Fruit fly (Drosophila melanogaster): ENCODE results near the gene Naglu.

The Naglu gene

dm6 chr2L:8437176-8437575 is 25.5 kb upstream of the Naglu start, which contains the start of the genes D12 and Chrac-14 (continued):
- TF ChIP-seq CG4424 (GFP tag; optimal IDR thresholded peaks at IDR 0.05), result no peak
- TF ChIP-seq CG9932 (GFP tag; IDR thresholded peaks at IDR 0.05), result peak; percentile 39; the same call in 1 of the 2 replicates
- no peak for TF ChIP-seq CG32767 (GFP tag; IDR thresholded peaks at IDR 0.05)
- peak; percentile 11 for TF ChIP-seq luna (GFP tag; optimal IDR thresholded peaks at IDR 0.05)
- TF ChIP-seq ewg (GFP tag; optimal IDR thresholded peaks at IDR 0.05), result peak; percentile 37
- no peak for TF ChIP-seq CG3281 (GFP tag; optimal IDR thresholded peaks at IDR 0.05)
- TF ChIP-seq phol (tag; optimal IDR thresholded peaks at IDR 0.05), result no peak
- TF ChIP-seq Drgx (GFP tag; IDR thresholded peaks at IDR 0.05), result no peak
- no peak; the same call in 2 of the 3 replicates for TF ChIP-seq B-H1 (GFP tag; IDR thresholded peaks at IDR 0.05)
- no peak for TF ChIP-seq CG17359 (tag; optimal IDR thresholded peaks at IDR 0.05)
- TF ChIP-seq CG2202 (tag; optimal IDR thresholded peaks at IDR 0.05), result no peak
- TF ChIP-seq tio (GFP tag; optimal IDR thresholded peaks at IDR 0.05), result no peak
- TF ChIP-seq pnt (GFP tag; optimal IDR thresholded peaks at IDR 0.05), result no peak
- TF ChIP-seq CTCF (GFP tag; optimal IDR thresholded peaks at IDR 0.05), result no peak
- no peak for TF ChIP-seq CG16815 (GFP tag; optimal IDR thresholded peaks at IDR 0.05)
- no peak for TF ChIP-seq Atf6 (GFP tag; IDR thresholded peaks at IDR 0.05)
- TF ChIP-seq gcm (GFP tag; optimal IDR thresholded peaks at IDR 0.05), result no peak
- no peak for TF ChIP-seq eyg (GFP tag; optimal IDR thresholded peaks at IDR 0.05)
- TF ChIP-seq sima (GFP tag; optimal IDR thresholded peaks at IDR 0.05), result no peak
- TF ChIP-seq Oli (tag; optimal IDR thresholded peaks at IDR 0.05), result no peak
- TF ChIP-seq bigmax (GFP tag; optimal IDR thresholded peaks at IDR 0.05), result no peak
- no peak for TF ChIP-seq CG11723 (GFP tag; optimal IDR thresholded peaks at IDR 0.05)
- TF ChIP-seq CG11696 (GFP tag; IDR thresholded peaks at IDR 0.05), result no peak
- TF ChIP-seq MESR4 (GFP tag; optimal IDR thresholded peaks at IDR 0.05), result peak; percentile 42
- no peak for TF ChIP-seq Spps (tag; optimal IDR thresholded peaks at IDR 0.05)
- TF ChIP-seq Lhr (GFP tag; optimal IDR thresholded peaks at IDR 0.05), result no peak
- TF ChIP-seq shn (GFP tag; optimal IDR thresholded peaks at IDR 0.05), result no peak
- TF ChIP-seq Fer3 (tag; optimal IDR thresholded peaks at IDR 0.05), result no peak
- peak; percentile 8 for TF ChIP-seq psq (GFP tag; optimal IDR thresholded peaks at IDR 0.05)
- TF ChIP-seq slp2 (GFP tag; optimal IDR thresholded peaks at IDR 0.05), result no peak
- peak; percentile 18 for TF ChIP-seq CG8089 (GFP tag; optimal IDR thresholded peaks at IDR 0.05)
- no peak for TF ChIP-seq CG13123 (GFP tag; optimal IDR thresholded peaks at IDR 0.05)
- no peak for TF ChIP-seq Aef1 (GFP tag; IDR thresholded peaks at IDR 0.05)
- no peak; the same call in 2 of the 3 replicates for TF ChIP-seq Dbx (GFP tag; IDR thresholded peaks at IDR 0.05)
- no peak for TF ChIP-seq CG11398 (GFP tag; optimal IDR thresholded peaks at IDR 0.05)
- TF ChIP-seq slbo (GFP tag; IDR thresholded peaks at IDR 0.05), result peak; percentile 37; the same call in 1 of the 2 replicates
- TF ChIP-seq NC2β (GFP tag; optimal IDR thresholded peaks at IDR 0.05), result peak; percentile 11
- no peak for TF ChIP-seq CG17385 (GFP tag; optimal IDR thresholded peaks at IDR 0.05)
- TF ChIP-seq Sox102F (GFP tag; optimal IDR thresholded peaks at IDR 0.05), result no peak
- no peak for TF ChIP-seq ap (GFP tag; IDR thresholded peaks at IDR 0.05)
- no peak for TF ChIP-seq CG16863 (GFP tag; optimal IDR thresholded peaks at IDR 0.05)
- TF ChIP-seq mirr (GFP tag; optimal IDR thresholded peaks at IDR 0.05), result no peak
- TF ChIP-seq Sry-β (GFP tag; optimal IDR thresholded peaks at IDR 0.05), result no peak
- TF ChIP-seq gce (GFP tag; IDR thresholded peaks at IDR 0.05), result no peak
- no peak for TF ChIP-seq p53 (GFP tag; optimal IDR thresholded peaks at IDR 0.05)
- TF ChIP-seq kah (GFP tag; optimal IDR thresholded peaks at IDR 0.05), result no peak
- TF ChIP-seq CG12769 (tag; optimal IDR thresholded peaks at IDR 0.05), result no peak
- TF ChIP-seq ems (GFP tag; optimal IDR thresholded peaks at IDR 0.05), result no peak
- no peak for TF ChIP-seq Abd-B (GFP tag; optimal IDR thresholded peaks at IDR 0.05)
- TF ChIP-seq trh (GFP tag; optimal IDR thresholded peaks at IDR 0.05), result no peak
- TF ChIP-seq CG32532 (GFP tag; IDR thresholded peaks at IDR 0.05), result no peak; the same call in 1 of the 2 replicates
- TF ChIP-seq br (optimal IDR thresholded peaks at IDR 0.05), result no peak
- TF ChIP-seq Dref (GFP tag; IDR thresholded peaks at IDR 0.05), result 0 out of 2 replicates have a peak, but pooled peaks have one; percentile 15
- TF ChIP-seq jigr1 (GFP tag; IDR thresholded peaks at IDR 0.05), result no peak

Data from whole organism, embryonic.